Fruit fly (Drosophila melanogaster) whole organism, embryonic: ENCODE data around the gene CG10214.

Experiments used
- ATbp ChIP-seq: fragments of 200-800 bp; sonication (Bioruptor generic); optimal IDR thresholded peaks from 2 replicates; lab custom pipeline; 2017; ENCODE audit warnings: missing biosample characterization, mild to moderate bottlenecking, missing genetic modification characterization, missing genetic modification reagents
- BEAF-32 ChIP-seq: fragments of 200-800 bp; sonication (Bioruptor generic); optimal IDR thresholded peaks from 3 replicates; lab custom pipeline; 2017; ENCODE audit warnings: missing biosample characterization, missing genetic modification characterization, mild to moderate bottlenecking, moderate library complexity, missing genetic modification reagents
- Bgb ChIP-seq: fragments of 200-800 bp; sonication (Bioruptor generic); IDR thresholded peaks from 2 replicates; pipeline ENCODE4 v1.3.6; 2022; ENCODE audit warnings: missing biosample characterization, missing genetic modification characterization; ENCODE audit not compliant: partially characterized antibody
- CG15269 ChIP-seq: fragments of 200-800 bp; sonication (Bioruptor generic); optimal IDR thresholded peaks from 2 replicates; lab custom pipeline; 2018; ENCODE audit warnings: missing biosample characterization, mild to moderate bottlenecking, missing genetic modification characterization, moderate library complexity
- CG1603 ChIP-seq: fragments of 200-800 bp; sonication (Bioruptor generic); optimal IDR thresholded peaks from 2 replicates; lab custom pipeline; 2019; ENCODE audit warnings: missing biosample characterization, mild to moderate bottlenecking, missing genetic modification characterization, moderate library complexity
- CG16813 ChIP-seq: fragments of 200-800 bp; sonication (Bioruptor generic); IDR thresholded peaks from 3 replicates; pipeline ENCODE4 v1.3.6; 2022; ENCODE audit warnings: missing biosample characterization, missing genetic modification characterization; ENCODE audit not compliant: partially characterized antibody
- CG1792 ChIP-seq: fragments of 200-800 bp; sonication (Bioruptor generic); optimal IDR thresholded peaks from 2 replicates; lab custom pipeline; 2016; ENCODE audit warnings: missing biosample characterization, missing genetic modification characterization
- CG1832 ChIP-seq: fragments of 200-800 bp; sonication (Bioruptor generic); optimal IDR thresholded peaks from 2 replicates; lab custom pipeline; 2017; ENCODE audit warnings: missing biosample characterization, mild to moderate bottlenecking, missing genetic modification characterization, inconsistent platforms
- CG2889 ChIP-seq: fragments of 200-800 bp; sonication (Bioruptor generic); IDR thresholded peaks from 3 replicates; pipeline ENCODE4 v1.3.6; 2022; ENCODE audit warnings: missing biosample characterization, missing genetic modification characterization
- CG30020 ChIP-seq: fragments of 200-800 bp; optimal IDR thresholded peaks from 2 replicates; lab custom pipeline; 2019; ENCODE audit warnings: missing biosample characterization, mild to moderate bottlenecking, missing genetic modification characterization, moderate library complexity
- CG30403 ChIP-seq: fragments of 200-800 bp; sonication (Bioruptor generic); optimal IDR thresholded peaks from 3 replicates; lab custom pipeline; 2016; ENCODE audit warnings: missing biosample characterization, missing genetic modification characterization
- CG31365 ChIP-seq: fragments of 200-800 bp; sonication (Bioruptor generic); optimal IDR thresholded peaks from 2 replicates; lab custom pipeline; 2018; ENCODE audit warnings: missing biosample characterization, mild to moderate bottlenecking, missing genetic modification characterization
- CG3281 ChIP-seq: fragments of 200-800 bp; sonication (Bioruptor generic); optimal IDR thresholded peaks from 3 replicates; lab custom pipeline; 2017; ENCODE audit warnings: missing biosample characterization, mild to moderate bottlenecking, missing genetic modification characterization
- CG4282 ChIP-seq: fragments of 200-800 bp; sonication (Bioruptor generic); optimal IDR thresholded peaks from 2 replicates; lab custom pipeline; 2016; ENCODE audit warnings: missing biosample characterization, missing genetic modification characterization
- CG4854 ChIP-seq: fragments of 200-800 bp; sonication (Bioruptor generic); optimal IDR thresholded peaks from 2 replicates; lab custom pipeline; 2016; ENCODE audit warnings: missing biosample characterization, missing genetic modification characterization, inconsistent platforms
- CG8359 ChIP-seq: fragments of 200-800 bp; sonication (Bioruptor generic); optimal IDR thresholded peaks from 2 replicates; lab custom pipeline; 2017; ENCODE audit warnings: missing biosample characterization, mild to moderate bottlenecking, missing genetic modification characterization, borderline replicate concordance
- CG8765 ChIP-seq: fragments of 200-800 bp; sonication (Bioruptor generic); IDR thresholded peaks from 2 replicates; pipeline ENCODE4 v1.3.6; 2022; ENCODE audit warnings: missing biosample characterization, missing genetic modification characterization
- CG9215 ChIP-seq: fragments of 200-800 bp; sonication (Bioruptor generic); IDR thresholded peaks from 2 replicates; pipeline ENCODE4 v1.3.6; 2022; ENCODE audit warnings: missing biosample characterization, missing genetic modification characterization
- CTCF ChIP-seq: fragments of 200-800 bp; sonication (Bioruptor generic); optimal IDR thresholded peaks from 2 replicates; lab custom pipeline; 2017; ENCODE audit warnings: missing biosample characterization, mild to moderate bottlenecking, missing genetic modification characterization, moderate library complexity
- D19A ChIP-seq: fragments of 200-800 bp; optimal IDR thresholded peaks from 3 replicates; lab custom pipeline; 2019; ENCODE audit warnings: missing biosample characterization, mild to moderate bottlenecking, missing genetic modification characterization, moderate library complexity
- Doc2 ChIP-seq: fragments of 200-800 bp; sonication (Bioruptor generic); IDR thresholded peaks from 2 replicates; pipeline ENCODE4 v1.3.6; 2022; ENCODE audit warnings: missing biosample characterization, missing genetic modification characterization
- GATAe ChIP-seq: fragments of 200-800 bp; sonication (Bioruptor generic); conservative IDR thresholded peaks from 2 replicates; pipeline ENCODE4 v1.3.6; 2022; ENCODE audit warnings: missing biosample characterization, missing genetic modification characterization
- HLH54F ChIP-seq: fragments of 200-800 bp; sonication (Bioruptor generic); optimal IDR thresholded peaks from 3 replicates; lab custom pipeline; 2016; ENCODE audit warnings: missing biosample characterization, missing genetic modification characterization
- MBD-R2 ChIP-seq: fragments of 200-800 bp; sonication (Bioruptor generic); IDR thresholded peaks from 2 replicates; pipeline ENCODE4 v1.3.6; 2022; ENCODE audit warnings: missing biosample characterization, missing genetic modification characterization
- Mrtf ChIP-seq: fragments of 200-800 bp; sonication (Bioruptor generic); IDR thresholded peaks from 3 replicates; pipeline ENCODE4 v1.3.6; 2022; ENCODE audit warnings: missing biosample characterization, missing genetic modification characterization
- Nf-YC ChIP-seq: fragments of 200-800 bp; optimal IDR thresholded peaks from 3 replicates; lab custom pipeline; 2019; ENCODE audit warnings: missing biosample characterization, mild to moderate bottlenecking, missing genetic modification characterization, moderate library complexity
- Pdp1 ChIP-seq, 2 experiments: fragments of 200-800 bp; sonication (Bioruptor generic); optimal IDR thresholded peaks; 3 replicates each; lab custom pipeline; 2016; ENCODE audit warnings: missing biosample characterization in 2 of 2, missing genetic modification characterization in 2 of 2, mild to moderate bottlenecking in 1 of 2, moderate library complexity in 1 of 2
- Ravus ChIP-seq: fragments of 200-800 bp; sonication (Bioruptor generic); IDR thresholded peaks from 2 replicates; pipeline ENCODE4 v1.3.6; 2022; ENCODE audit warnings: missing biosample characterization, missing genetic modification characterization
- Side ChIP-seq: fragments of 200-800 bp; sonication (Bioruptor generic); optimal IDR thresholded peaks from 2 replicates; lab custom pipeline; 2016; ENCODE audit warnings: missing biosample characterization, missing genetic modification characterization
- Six4 ChIP-seq: fragments of 200-800 bp; sonication (Bioruptor generic); optimal IDR thresholded peaks from 2 replicates; lab custom pipeline; 2016; ENCODE audit warnings: missing biosample characterization, missing genetic modification characterization
- Sry-δ ChIP-seq: fragments of 200-800 bp; sonication (Bioruptor generic); optimal IDR thresholded peaks from 2 replicates; lab custom pipeline; 2016; ENCODE audit warnings: missing biosample characterization, missing genetic modification characterization
- Stat92E ChIP-seq, 3 experiments: fragments of >200 bp in 2 of 3; fragments of 200-800 bp in 1 of 3; sonication (Bioruptor generic) in 1 of 3; optimal IDR thresholded peaks; 2 replicates each; lab custom pipeline; 2017 to 2019; ENCODE audit warnings: missing biosample characterization in 3 of 3, missing genetic modification characterization in 3 of 3, mild to moderate bottlenecking in 1 of 3, moderate library complexity in 1 of 3
- Vsx1 ChIP-seq: fragments of 200-800 bp; sonication (Bioruptor generic); optimal IDR thresholded peaks from 2 replicates; lab custom pipeline; 2017; ENCODE audit warnings: missing biosample characterization, mild to moderate bottlenecking, missing genetic modification characterization, missing genetic modification reagents
- abd-A ChIP-seq: fragments of 200-800 bp; sonication (Bioruptor generic); optimal IDR thresholded peaks from 3 replicates; lab custom pipeline; 2019; ENCODE audit warnings: missing biosample characterization, mild to moderate bottlenecking, missing genetic modification characterization, moderate library complexity
- cas ChIP-seq: fragments of 200-800 bp; sonication (Bioruptor generic); IDR thresholded peaks from 2 replicates; pipeline ENCODE4 v1.3.6; 2022; ENCODE audit warnings: missing biosample characterization, missing genetic modification characterization
- cato ChIP-seq: fragments of 200-800 bp; sonication (Bioruptor generic); optimal IDR thresholded peaks from 2 replicates; lab custom pipeline; 2016; ENCODE audit warnings: missing biosample characterization, missing genetic modification characterization, borderline replicate concordance
- crc ChIP-seq: fragments of 200-800 bp; sonication (Bioruptor generic); optimal IDR thresholded peaks from 2 replicates; lab custom pipeline; 2016; ENCODE audit warnings: missing biosample characterization, missing genetic modification characterization
- ems ChIP-seq: fragments of 200-800 bp; sonication (Bioruptor generic); optimal IDR thresholded peaks from 3 replicates; lab custom pipeline; 2016; ENCODE audit warnings: missing biosample characterization, missing genetic modification characterization
- grn ChIP-seq: fragments of 200-800 bp; sonication (Bioruptor generic); optimal IDR thresholded peaks from 3 replicates; lab custom pipeline; 2017; ENCODE audit warnings: missing biosample characterization, missing genetic modification characterization
- hth ChIP-seq: fragments of >200 bp; optimal IDR thresholded peaks from 2 replicates; lab custom pipeline; 2017; ENCODE audit warnings: inconsistent platforms
- p53 ChIP-seq: fragments of 200-800 bp; sonication (Bioruptor generic); optimal IDR thresholded peaks from 2 replicates; lab custom pipeline; 2016; ENCODE audit warnings: missing biosample characterization, missing genetic modification characterization
- phol ChIP-seq: fragments of 200-800 bp; sonication (Bioruptor generic); optimal IDR thresholded peaks from 3 replicates; lab custom pipeline; 2018; ENCODE audit warnings: missing biosample characterization, mild to moderate bottlenecking, missing genetic modification characterization, moderate library complexity
- sd ChIP-seq: fragments of 200-800 bp; sonication (Bioruptor generic); optimal IDR thresholded peaks from 3 replicates; lab custom pipeline; 2018; ENCODE audit warnings: missing biosample characterization, mild to moderate bottlenecking, missing genetic modification characterization, moderate library complexity
- sens-2 ChIP-seq: fragments of 200-800 bp; sonication (Bioruptor generic); IDR thresholded peaks from 2 replicates; pipeline ENCODE4 v1.3.6; 2022; ENCODE audit warnings: missing biosample characterization, missing genetic modification characterization
- sisA ChIP-seq: fragments of 200-800 bp; sonication (Bioruptor generic); IDR thresholded peaks from 2 replicates; pipeline ENCODE4 v1.3.6; 2022; ENCODE audit warnings: missing biosample characterization, missing genetic modification characterization
- tap ChIP-seq: fragments of 200-800 bp; optimal IDR thresholded peaks from 3 replicates; lab custom pipeline; 2019; ENCODE audit warnings: missing biosample characterization, mild to moderate bottlenecking, missing genetic modification characterization, moderate library complexity
- toy ChIP-seq: fragments of 200-800 bp; sonication (Bioruptor generic); IDR thresholded peaks from 2 replicates; pipeline ENCODE4 v1.3.6; 2022; ENCODE audit warnings: missing biosample characterization, missing genetic modification characterization
- unc-4 ChIP-seq: fragments of 200-800 bp; sonication (Bioruptor generic); IDR thresholded peaks from 2 replicates; pipeline ENCODE4 v1.3.6; 2022; ENCODE audit warnings: missing biosample characterization, missing genetic modification characterization; ENCODE audit not compliant: partially characterized antibody
- usp ChIP-seq: fragments of >200 bp; optimal IDR thresholded peaks from 2 replicates; lab custom pipeline; 2017; ENCODE audit warnings: missing biosample characterization, missing genetic modification characterization
- yki ChIP-seq: fragments of >200 bp; optimal IDR thresholded peaks from 3 replicates; lab custom pipeline; 2018

The CG10214 gene

dm6 chr3R:23729632-23730471 is 37.4 kb downstream of the CG10214 start (continued):
- TF ChIP-seq Side (no peak), Ravus (GFP tag; lab: Robert Waterston, UW) (no peak), sd (tag; lab: Kevin White, UChicago) (peak; percentile 92), hth (lab: Kevin White, UChicago) (no peak), unc-4 (GFP tag; lab: Robert Waterston, UW) (0 out of 2 replicates have a peak, but pooled peaks have one; percentile 41), ems (no peak), MBD-R2 (GFP tag; lab: Robert Waterston, UW) (no peak; the same call in 1 of the 2 replicates), CG3281 (GFP tag; lab: Kevin White, UChicago) (no peak), CG2889 (GFP tag; lab: Robert Waterston, UW) (no peak), yki (no peak), CG16813 (peak; percentile 51; the same call in 2 of the 3 replicates), CG8359 (GFP tag; lab: Kevin White, UChicago) (no peak), Nf-YC (tag; lab: Kevin White, UChicago) (peak; percentile 38), Mrtf (GFP tag; lab: Robert Waterston, UW) (no peak), CG30020 (tag; lab: Kevin White, UChicago) (no peak), CG4854 (GFP tag; lab: Kevin White, UChicago) (no peak), Six4 (GFP tag; lab: Kevin White, UChicago) (no peak), BEAF-32 (GFP tag; lab: Kevin White, UChicago) (no peak), Stat92E (GFP tag; optimal IDR thresholded peaks at IDR 0.05; lab: Kevin White, UChicago) (peak in 2 of 3 experiments; percentile 65 to 92), CG1603 (tag; lab: Kevin White, UChicago) (no peak), phol (tag; lab: Kevin White, UChicago) (no peak), Doc2 (GFP tag; lab: Robert Waterston, UW) (no peak), Bgb (GFP tag; lab: Robert Waterston, UW) (peak; percentile 79), tap (no peak), CG1832 (GFP tag; lab: Kevin White, UChicago) (no peak), p53 (GFP tag; lab: Kevin White, UChicago) (no peak), toy (GFP tag; lab: Robert Waterston, UW) (no peak), CG9215 (no peak), sisA (GFP tag; lab: Robert Waterston, UW) (no peak), Vsx1 (GFP tag; lab: Kevin White, UChicago) (no peak), CTCF (GFP tag; lab: Kevin White, UChicago) (no peak), cas (GFP tag; lab: Robert Waterston, UW) (no peak), GATAe (GFP tag; lab: Robert Waterston, UW) (no peak), CG15269 (tag; lab: Kevin White, UChicago) (peak; percentile 27), crc (GFP tag; lab: Kevin White, UChicago) (no peak), Pdp1 (GFP tag; optimal IDR thresholded peaks at IDR 0.05; lab: Kevin White, UChicago) (peak in 1 of 2 experiments; percentile 11), cato (GFP tag; lab: Kevin White, UChicago) (no peak), grn (GFP tag; lab: Kevin White, UChicago) (peak; percentile 50), CG8765 (GFP tag; lab: Robert Waterston, UW) (0 out of 2 replicates have a peak, but pooled peaks have one; percentile 31), CG30403 (no peak), sens-2 (no peak), ATbp (GFP tag; lab: Kevin White, UChicago) (no peak), CG31365 (tag; lab: Kevin White, UChicago) (no peak), CG1792 (GFP tag; lab: Kevin White, UChicago) (no peak), abd-A (tag; lab: Kevin White, UChicago) (peak; percentile 24), Sry-δ (GFP tag; lab: Kevin White, UChicago) (no peak), HLH54F (no peak), D19A (tag; lab: Kevin White, UChicago) (peak; percentile 19), CG4282 (GFP tag; lab: Kevin White, UChicago) (no peak), usp (no peak)
